Worm (Caenorhabditis elegans): ENCODE measurements around the gene F21D5.4.

The F21D5.4 gene

ce11 chrIV:8730469-8730868 is 7.4 kb upstream of the F21D5.4 start, which contains the start of gene F21D5.3:
Gene F21D5.3 (plus strand): TSS chrIV:8730815.
- TF ChIP-seq hlh-30 (tag; optimal IDR thresholded peaks at IDR 0.05; ENCODE audit: insufficient read depth) (no peak), zfp-2 (tag; optimal IDR thresholded peaks at IDR 0.05) (no peak), ZK337.2 (GFP tag; IDR thresholded peaks at IDR 0.05) (no peak), F49E8.2 (tag; optimal IDR thresholded peaks at IDR 0.05; ENCODE audit: borderline replicate concordance) (no peak), nhr-111 (GFP tag; optimal IDR thresholded peaks at IDR 0.05) (no peak), dpl-1 (GFP tag; optimal IDR thresholded peaks at IDR 0.05) (no peak), daf-16 (GFP tag; optimal IDR thresholded peaks at IDR 0.05) (no peak), daf-16 (tag; optimal IDR thresholded peaks at IDR 0.05) (peak; percentile 67), ceh-28 (tag; optimal IDR thresholded peaks at IDR 0.05) (no peak), unc-130 (GFP tag; optimal IDR thresholded peaks at IDR 0.05) (no peak), D1046.2 (GFP tag; IDR thresholded peaks at IDR 0.05) (no peak), Y105C5A.15 (GFP tag; IDR thresholded peaks at IDR 0.05) (no peak), ceh-20 (GFP tag; IDR thresholded peaks at IDR 0.05) (peak; percentile 71; the same call in 1 of the 2 replicates), saeg-2 (GFP tag; IDR thresholded peaks at IDR 0.05) (no peak), nhr-41 (GFP tag; IDR thresholded peaks at IDR 0.05) (no peak), pha-4 (GFP tag; IDR thresholded peaks at IDR 0.05) (no peak), pha-4 (tag; optimal IDR thresholded peaks at IDR 0.05) (no peak), nhr-77 (tag; optimal IDR thresholded peaks at IDR 0.05) (peak; percentile 67), F44E2.7 (GFP tag; IDR thresholded peaks at IDR 0.05) (no peak), nhr-48 (tag; optimal IDR thresholded peaks at IDR 0.05) (no peak), nhr-6 (tag; optimal IDR thresholded peaks at IDR 0.05) (no peak), nhr-76 (tag; optimal IDR thresholded peaks at IDR 0.05) (no peak), Y48G9A.11 (GFP tag; IDR thresholded peaks at IDR 0.05) (no peak), mxl-3 (GFP tag; optimal IDR thresholded peaks at IDR 0.05) (no peak), ces-1 (GFP tag; optimal IDR thresholded peaks at IDR 0.05) (no peak), daf-12 (tag; optimal IDR thresholded peaks at IDR 0.05) (no peak), dve-1 (tag; optimal IDR thresholded peaks at IDR 0.05; ENCODE audit: insufficient read depth) (peak; percentile 63), rbr-2 (tag; optimal IDR thresholded peaks at IDR 0.05) (no peak), F26F4.8 (GFP tag; conservative IDR thresholded peaks at IDR 0.05) (no peak), ama-1 (optimal IDR thresholded peaks at IDR 0.05) (no peak), fkh-10 (GFP tag; optimal IDR thresholded peaks at IDR 0.05) (no peak), sdz-12 (GFP tag; optimal IDR thresholded peaks at IDR 0.05) (no peak), lir-3 (tag; optimal IDR thresholded peaks at IDR 0.05) (no peak), hif-1 (tag; optimal IDR thresholded peaks at IDR 0.05) (peak in 1 of 2 experiments; percentile 42), madf-9 (GFP tag; conservative IDR thresholded peaks at IDR 0.05) (no peak), Y75B8A.6 (GFP tag; IDR thresholded peaks at IDR 0.05) (no peak), jun-1 (tag; optimal IDR thresholded peaks at IDR 0.05) (no peak), lim-7 (GFP tag; IDR thresholded peaks at IDR 0.05) (no peak), set-16 (GFP tag; IDR thresholded peaks at IDR 0.05) (no peak), attf-4 (tag; optimal IDR thresholded peaks at IDR 0.05) (no peak), egl-43 (GFP tag; IDR thresholded peaks at IDR 0.05) (no peak), lin-13 (GFP tag; optimal IDR thresholded peaks at IDR 0.05) (no peak), tra-1 (GFP tag; IDR thresholded peaks at IDR 0.05) (peak; percentile 60; the same call in 1 of the 2 replicates), nhr-102 (tag; optimal IDR thresholded peaks at IDR 0.05) (no peak), snpc-1.2 (GFP tag; IDR thresholded peaks at IDR 0.05) (no peak), lin-29 (GFP tag; IDR thresholded peaks at IDR 0.05) (no peak), spr-1 (tag; optimal IDR thresholded peaks at IDR 0.05) (no peak), zfp-3 (GFP tag; conservative IDR thresholded peaks at IDR 0.05) (no peak), lin-38 (GFP tag; IDR thresholded peaks at IDR 0.05) (no peak), hmg-1.1 (GFP tag; IDR thresholded peaks at IDR 0.05) (no peak), nhr-28 (tag; optimal IDR thresholded peaks at IDR 0.05) (peak; percentile 60), zip-2 (tag; optimal IDR thresholded peaks at IDR 0.05) (no peak), php-3 (GFP tag; IDR thresholded peaks at IDR 0.05) (peak; percentile 79)
